Worm (Caenorhabditis elegans) whole organism, mixed stage, embryonic: ENCODE results near the gene C46F2.1.
A peak's percentile ranks its signal among the peaks of the same experiment; 100 is the strongest.

Experiments used
- blmp-1 ChIP-seq: fragments of 150-350 bp; optimal IDR thresholded peaks from 2 replicates; lab custom pipeline; 2014; ENCODE audit warnings: missing biosample characterization, missing genetic modification characterization
- ces-1 ChIP-seq: fragments of 150-350 bp; optimal IDR thresholded peaks from 2 replicates; lab custom pipeline; 2014; ENCODE audit warnings: missing biosample characterization, missing genetic modification reagents, missing genetic modification characterization
- lin-13 ChIP-seq: fragments of 150-350 bp; optimal IDR thresholded peaks from 2 replicates; lab custom pipeline; 2014; ENCODE audit warnings: missing biosample characterization, missing genetic modification characterization
- unc-62 ChIP-seq: fragments of 150-350 bp; optimal IDR thresholded peaks from 2 replicates; lab custom pipeline; 2014; ENCODE audit warnings: missing biosample characterization, missing genetic modification reagents, missing genetic modification characterization
- ztf-11 ChIP-seq: fragments of 150-350 bp; optimal IDR thresholded peaks from 2 replicates; lab custom pipeline; 2014; ENCODE audit warnings: missing biosample characterization, missing genetic modification characterization

- peak; percentile 63 for TF ChIP-seq unc-62 (GFP tag; lab: Kevin White, UChicago)
- no peak for TF ChIP-seq blmp-1 (tag; lab: Kevin White, UChicago)
- no peak for TF ChIP-seq ces-1 (GFP tag; lab: Kevin White, UChicago)
- no peak for TF ChIP-seq lin-13 (tag; lab: Kevin White, UChicago)
- TF ChIP-seq ztf-11 (tag; lab: Kevin White, UChicago) = no peak
Measured at ce11 chrX:8052055-8052454, 25.8 kb upstream of the C46F2.1 start.
